Worm (Caenorhabditis elegans): Measurements from ENCODE around the gene Y39G8B.9.

ce11 chrII:13982923-13983322, 1.8 kb downstream of the Y39G8B.9 start, which contains the start of the genes Y39G8B.13 and Y39G8B.10:
- TF ChIP-seq him-1 (tag; optimal IDR thresholded peaks at IDR 0.05), result no peak
- no peak for TF ChIP-seq W03F9.2 (tag; optimal IDR thresholded peaks at IDR 0.05)
- TF ChIP-seq dao-5 (tag; optimal IDR thresholded peaks at IDR 0.05), result no peak

Measured in whole organism, L4/young adult.